Worm (Caenorhabditis elegans) whole organism, L2 larva: ENCODE measurements around the gene ZK617.26.

Experiments
- C34F6.9 ChIP-seq: fragments of 150-350 bp; optimal IDR thresholded peaks from 2 replicates; lab custom pipeline; 2014; ENCODE audit warnings: missing biosample characterization, missing genetic modification characterization
- F13H6.1 ChIP-seq: sonication (generic microtip); optimal IDR thresholded peaks from 2 replicates; lab custom pipeline; 2016; ENCODE audit warnings: missing genetic modification characterization, missing compliant biosample characterization
- R02D3.7 ChIP-seq: fragments of 150-350 bp; optimal IDR thresholded peaks from 2 replicates; lab custom pipeline; 2014; ENCODE audit warnings: missing biosample characterization, missing genetic modification characterization
- Y55F3AM.14 ChIP-seq: fragments of 200-800 bp; sonication (Bioruptor generic); optimal IDR thresholded peaks from 2 replicates; lab custom pipeline; 2018; ENCODE audit warnings: mild to moderate bottlenecking, missing genetic modification characterization, missing compliant biosample characterization
- ZK546.5 ChIP-seq: sonication (generic microtip); optimal IDR thresholded peaks from 2 replicates; lab custom pipeline; 2017; ENCODE audit warnings: missing biosample characterization, missing genetic modification characterization
- alr-1 ChIP-seq: fragments of 150-350 bp; optimal IDR thresholded peaks from 2 replicates; lab custom pipeline; 2014; ENCODE audit warnings: missing biosample characterization, missing genetic modification characterization
- aly-2 ChIP-seq: fragments of 150-350 bp; optimal IDR thresholded peaks from 2 replicates; lab custom pipeline; 2014; ENCODE audit warnings: missing biosample characterization, missing genetic modification characterization
- ama-1 ChIP-seq: fragments of 150-350 bp; optimal IDR thresholded peaks from 2 replicates; lab custom pipeline; 2018; ENCODE audit warnings: inconsistent platforms
- blmp-1 ChIP-seq: sonication (generic microtip); optimal IDR thresholded peaks from 2 replicates; lab custom pipeline; 2017; ENCODE audit warnings: missing genetic modification characterization, mild to moderate bottlenecking, missing compliant biosample characterization, antibody characterized with exemption, moderate library complexity; ENCODE audit not compliant: insufficient read depth
- ceh-16 ChIP-seq: fragments of 150-350 bp; optimal IDR thresholded peaks from 2 replicates; lab custom pipeline; 2014; ENCODE audit warnings: missing biosample characterization, missing genetic modification characterization
- ceh-82 ChIP-seq: fragments of 150-350 bp; optimal IDR thresholded peaks from 2 replicates; lab custom pipeline; 2014; ENCODE audit warnings: missing biosample characterization, missing genetic modification characterization
- crh-2 ChIP-seq: sonication (generic microtip); optimal IDR thresholded peaks from 2 replicates; lab custom pipeline; 2017; ENCODE audit warnings: missing biosample characterization, missing genetic modification characterization
- dmd-4 ChIP-seq: sonication (generic microtip); optimal IDR thresholded peaks from 2 replicates; lab custom pipeline; 2017; ENCODE audit warnings: missing biosample characterization, missing genetic modification characterization
- egl-27 ChIP-seq: sonication (generic microtip); optimal IDR thresholded peaks from 3 replicates; lab custom pipeline; 2017; ENCODE audit warnings: missing biosample characterization, missing genetic modification reagents, missing genetic modification characterization
- elt-1 ChIP-seq: fragments of 150-350 bp; optimal IDR thresholded peaks from 2 replicates; lab custom pipeline; 2014; ENCODE audit warnings: missing biosample characterization, missing genetic modification characterization
- elt-3 ChIP-seq: sonication (generic microtip); optimal IDR thresholded peaks from 2 replicates; lab custom pipeline; 2017; ENCODE audit warnings: missing biosample characterization, missing genetic modification characterization
- fos-1 ChIP-seq: fragments of 150-350 bp; optimal IDR thresholded peaks from 2 replicates; lab custom pipeline; 2014; ENCODE audit warnings: missing biosample characterization, missing genetic modification characterization
- gmeb-1 ChIP-seq: fragments of 150-350 bp; optimal IDR thresholded peaks from 2 replicates; lab custom pipeline; 2014; ENCODE audit warnings: missing biosample characterization, missing genetic modification characterization
- lin-11 ChIP-seq: fragments of 150-350 bp; sonication (generic microtip); optimal IDR thresholded peaks from 2 replicates; lab custom pipeline; 2014; ENCODE audit warnings: missing biosample characterization, missing genetic modification characterization, inconsistent platforms, mixed read lengths
- lin-13 ChIP-seq: fragments of 150-350 bp; optimal IDR thresholded peaks from 2 replicates; lab custom pipeline; 2014; ENCODE audit warnings: missing biosample characterization, missing genetic modification reagents, missing genetic modification characterization
- lin-39 ChIP-seq: fragments of 150-350 bp; optimal IDR thresholded peaks from 2 replicates; lab custom pipeline; 2014; ENCODE audit warnings: missing biosample characterization, missing genetic modification reagents, missing genetic modification characterization
- lsy-2 ChIP-seq, 2 experiments: fragments of 150-350 bp in 1 of 2; sonication (generic microtip) in 1 of 2; optimal IDR thresholded peaks; 2 replicates each; lab custom pipeline; 2014 to 2017; ENCODE audit warnings: missing biosample characterization in 2 of 2, missing genetic modification characterization in 2 of 2
- mab-5 ChIP-seq: fragments of 150-350 bp; optimal IDR thresholded peaks from 2 replicates; lab custom pipeline; 2014; ENCODE audit warnings: missing biosample characterization, missing genetic modification characterization
- mbf-1 ChIP-seq: sonication (generic microtip); optimal IDR thresholded peaks from 2 replicates; lab custom pipeline; 2017; ENCODE audit warnings: missing biosample characterization, missing genetic modification characterization
- mdl-1 ChIP-seq, 2 experiments: fragments of 150-350 bp in 1 of 2; sonication (generic microtip) in 1 of 2; optimal IDR thresholded peaks; 2 replicates each; lab custom pipeline; 2017; ENCODE audit warnings: missing biosample characterization in 2 of 2, missing genetic modification characterization in 2 of 2
- nhr-10 ChIP-seq: sonication (generic microtip); optimal IDR thresholded peaks from 2 replicates; lab custom pipeline; 2017; ENCODE audit warnings: missing biosample characterization, missing genetic modification characterization
- nhr-11 ChIP-seq: fragments of 150-350 bp; optimal IDR thresholded peaks from 2 replicates; lab custom pipeline; 2014; ENCODE audit warnings: missing biosample characterization, missing genetic modification characterization
- nhr-12 ChIP-seq: fragments of 150-350 bp; optimal IDR thresholded peaks from 2 replicates; lab custom pipeline; 2014; ENCODE audit warnings: missing biosample characterization, missing genetic modification characterization
- nhr-129 ChIP-seq: fragments of 150-350 bp; optimal IDR thresholded peaks from 2 replicates; lab custom pipeline; 2014; ENCODE audit warnings: missing biosample characterization, missing genetic modification characterization
- nhr-21 ChIP-seq: fragments of 150-350 bp; optimal IDR thresholded peaks from 2 replicates; lab custom pipeline; 2014; ENCODE audit warnings: missing biosample characterization, missing genetic modification characterization
- nhr-23 ChIP-seq: fragments of 150-350 bp; optimal IDR thresholded peaks from 2 replicates; lab custom pipeline; 2014; ENCODE audit warnings: missing biosample characterization, missing genetic modification reagents, missing genetic modification characterization
- nhr-237 ChIP-seq: fragments of 150-350 bp; optimal IDR thresholded peaks from 2 replicates; lab custom pipeline; 2014; ENCODE audit warnings: missing biosample characterization, missing genetic modification characterization
- nhr-25 ChIP-seq: fragments of 150-350 bp; sonication (generic microtip); optimal IDR thresholded peaks from 3 replicates; lab custom pipeline; 2014; ENCODE audit warnings: missing biosample characterization, missing genetic modification characterization
- nhr-6 ChIP-seq: fragments of 150-350 bp; optimal IDR thresholded peaks from 2 replicates; lab custom pipeline; 2014; ENCODE audit warnings: missing biosample characterization, missing genetic modification characterization
- nhr-77 ChIP-seq: fragments of 150-350 bp; optimal IDR thresholded peaks from 2 replicates; lab custom pipeline; 2014; ENCODE audit warnings: missing biosample characterization, missing genetic modification characterization
- peb-1 ChIP-seq: fragments of 150-350 bp; optimal IDR thresholded peaks from 2 replicates; lab custom pipeline; 2014; ENCODE audit warnings: missing biosample characterization, missing genetic modification characterization
- sem-4 ChIP-seq: fragments of 150-350 bp; optimal IDR thresholded peaks from 2 replicates; lab custom pipeline; 2014; ENCODE audit warnings: missing biosample characterization, missing genetic modification reagents, missing genetic modification characterization
- skn-1 ChIP-seq: sonication (generic microtip); optimal IDR thresholded peaks from 2 replicates; lab custom pipeline; 2017; ENCODE audit warnings: missing biosample characterization, missing genetic modification characterization
- sma-3 ChIP-seq: sonication (generic microtip); optimal IDR thresholded peaks from 2 replicates; lab custom pipeline; 2016; ENCODE audit warnings: missing genetic modification reagents, missing genetic modification characterization, missing compliant biosample characterization
- sma-9 ChIP-seq, 2 experiments: fragments of 150-350 bp in 1 of 2; sonication (generic microtip) in 1 of 2; optimal IDR thresholded peaks; 2 replicates each; lab custom pipeline; 2014 to 2016; ENCODE audit warnings: missing genetic modification characterization in 2 of 2, mild to moderate bottlenecking in 1 of 2, missing biosample characterization in 1 of 2, missing compliant biosample characterization in 1 of 2, missing genetic modification reagents in 1 of 2, moderate library complexity in 1 of 2
- snpc-4 ChIP-seq: fragments of 150-350 bp; optimal IDR thresholded peaks from 2 replicates; lab custom pipeline; 2014; ENCODE audit warnings: missing biosample characterization, missing genetic modification characterization
- unc-39 ChIP-seq: fragments of 150-350 bp; optimal IDR thresholded peaks from 2 replicates; lab custom pipeline; 2014; ENCODE audit warnings: missing biosample characterization, missing genetic modification characterization
- unc-55 ChIP-seq: fragments of 150-350 bp; sonication (generic microtip); optimal IDR thresholded peaks from 3 replicates; lab custom pipeline; 2014; ENCODE audit warnings: missing biosample characterization, missing genetic modification reagents, missing genetic modification characterization
- unc-62 ChIP-seq: fragments of 150-350 bp; optimal IDR thresholded peaks from 2 replicates; lab custom pipeline; 2014; ENCODE audit warnings: missing biosample characterization, missing genetic modification reagents, missing genetic modification characterization
- zag-1 ChIP-seq: fragments of 150-350 bp; optimal IDR thresholded peaks from 2 replicates; lab custom pipeline; 2014; ENCODE audit warnings: missing biosample characterization, missing genetic modification characterization
- ztf-1 ChIP-seq: fragments of 200-800 bp; sonication (Bioruptor generic); conservative IDR thresholded peaks from 2 replicates; pipeline ENCODE4 v1.3.6; 2022; ENCODE audit warnings: missing genetic modification characterization, missing compliant biosample characterization
- ztf-11 ChIP-seq: sonication (generic microtip); optimal IDR thresholded peaks from 2 replicates; lab custom pipeline; 2017; ENCODE audit warnings: missing biosample characterization, missing genetic modification characterization
- ztf-4 ChIP-seq: fragments of 150-350 bp; optimal IDR thresholded peaks from 2 replicates; lab custom pipeline; 2014; ENCODE audit warnings: missing biosample characterization, missing genetic modification characterization

Gene ZK617.26

DNA sequence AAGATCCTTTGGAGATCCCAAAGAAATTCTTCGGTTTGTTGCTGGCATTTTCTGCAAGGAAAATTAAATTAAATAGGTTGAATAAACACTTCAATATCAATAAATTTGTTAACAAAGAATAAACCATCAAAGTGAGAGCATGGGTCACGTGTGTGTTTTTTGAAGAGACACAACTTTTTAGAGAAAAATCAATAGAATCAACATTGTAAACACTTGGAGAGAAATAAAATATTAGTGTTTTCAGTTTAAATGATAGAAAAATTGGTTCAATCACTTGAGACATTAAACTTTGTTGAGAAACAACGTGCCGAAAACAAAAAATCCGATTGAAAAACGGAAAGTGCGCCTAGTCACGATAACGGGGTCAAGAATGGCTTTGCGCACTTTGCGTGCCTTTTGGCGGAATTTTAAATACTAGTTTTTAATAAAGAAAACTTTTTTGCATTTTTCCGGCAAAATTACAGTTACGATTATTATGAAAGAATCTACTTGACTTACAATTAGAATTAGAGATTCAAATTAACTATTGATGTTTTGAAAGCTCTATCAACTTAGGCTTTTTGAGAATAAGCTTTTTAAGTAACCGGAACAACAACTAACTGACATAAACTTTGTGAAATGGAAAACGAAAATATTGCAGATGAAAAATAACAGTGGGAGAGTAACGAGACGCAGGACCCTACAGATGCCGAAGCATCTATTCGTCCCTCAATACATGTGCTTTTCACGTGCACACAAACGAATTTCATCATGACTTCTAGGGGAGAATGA lies 49.1 kb downstream of the ZK617.26 start, which contains the start of gene ZK829.7:
ZK829.7 (minus strand) TSS at position 51 of the 771 bp plus-strand sequence.
- TF ChIP-seq nhr-21 (tag; lab: Kevin White, UChicago) (peak; percentile 52), elt-3 (tag; lab: Kevin White, UChicago) (no peak), ceh-16 (tag; lab: Kevin White, UChicago) (no peak), unc-39 (tag; lab: Kevin White, UChicago) (no peak), R02D3.7 (tag; lab: Kevin White, UChicago) (peak; percentile 5), sma-3 (peak; percentile 82), lsy-2 (tag; optimal IDR thresholded peaks at IDR 0.05; lab: Kevin White, UChicago) (peak; percentile 77 to 89), nhr-237 (peak; percentile 65), lin-39 (tag; lab: Kevin White, UChicago) (no peak), egl-27 (tag; lab: Kevin White, UChicago) (peak; percentile 47), ZK546.5 (tag; lab: Kevin White, UChicago) (peak; percentile 48), ama-1 (lab: Kevin White, UChicago) (no peak), elt-1 (tag; lab: Kevin White, UChicago) (no peak), nhr-23 (tag; lab: Kevin White, UChicago) (no peak), nhr-11 (tag; lab: Kevin White, UChicago) (no peak), blmp-1 (tag; lab: Kevin White, UChicago) (peak; percentile 13), nhr-6 (tag; lab: Kevin White, UChicago) (peak; percentile 75), mab-5 (peak; percentile 30), lin-11 (tag; lab: Kevin White, UChicago) (no peak), nhr-25 (tag; lab: Kevin White, UChicago) (peak; percentile 74), Y55F3AM.14 (no peak), ztf-4 (tag; lab: Kevin White, UChicago) (no peak), peb-1 (tag; lab: Kevin White, UChicago) (no peak), aly-2 (no peak), nhr-77 (tag; lab: Kevin White, UChicago) (peak; percentile 20), gmeb-1 (tag; lab: Kevin White, UChicago) (peak; percentile 98), nhr-129 (tag; lab: Kevin White, UChicago) (peak; percentile 51), sem-4 (tag; lab: Kevin White, UChicago) (peak; percentile 60), unc-55 (GFP tag; lab: Kevin White, UChicago) (peak; percentile 39), ceh-82 (tag; lab: Kevin White, UChicago) (no peak), dmd-4 (tag; lab: Kevin White, UChicago) (no peak), sma-9 (GFP tag; optimal IDR thresholded peaks at IDR 0.05; lab: Kevin White, UChicago) (peak; percentile 93), sma-9 (tag; optimal IDR thresholded peaks at IDR 0.05; lab: Kevin White, UChicago) (no peak), mbf-1 (tag; lab: Kevin White, UChicago) (no peak), ztf-1 (no peak), nhr-10 (no peak), C34F6.9 (peak; percentile 73), F13H6.1 (tag; lab: Kevin White, UChicago) (peak; percentile 68), lin-13 (GFP tag; lab: Kevin White, UChicago) (peak; percentile 81), mdl-1 (tag; optimal IDR thresholded peaks at IDR 0.05; lab: Kevin White, UChicago) (peak in 1 of 2 experiments; percentile 11), unc-62 (no peak), snpc-4 (tag; lab: Kevin White, UChicago) (peak; percentile 34), alr-1 (tag; lab: Kevin White, UChicago) (no peak), fos-1 (tag; lab: Kevin White, UChicago) (peak; percentile 15), skn-1 (no peak), nhr-12 (tag; lab: Kevin White, UChicago) (no peak), zag-1 (tag; lab: Kevin White, UChicago) (no peak), crh-2 (peak; percentile 85), ztf-11 (tag; lab: Kevin White, UChicago) (no peak)
